Worm (Caenorhabditis elegans): ENCODE measurements around the gene ztf-17.

ztf-17 gene

ce11 chrII:7845571-7846236 is 24.3 kb downstream of the ztf-17 start, which contains the start of gene T09A5.4:
TSS of gene T09A5.4 (plus strand) at chrII:7846186.
- TF ChIP-seq hmg-11 (tag; optimal IDR thresholded peaks at IDR 0.05) = no peak
- peak; percentile 30 for TF ChIP-seq nfya-1 (tag; optimal IDR thresholded peaks at IDR 0.05; ENCODE audit: insufficient read depth)
- TF ChIP-seq pha-4 (tag; optimal IDR thresholded peaks at IDR 0.05) = peak; percentile 35
- TF ChIP-seq nhr-23 (tag; optimal IDR thresholded peaks at IDR 0.05) = no peak

DNA sequence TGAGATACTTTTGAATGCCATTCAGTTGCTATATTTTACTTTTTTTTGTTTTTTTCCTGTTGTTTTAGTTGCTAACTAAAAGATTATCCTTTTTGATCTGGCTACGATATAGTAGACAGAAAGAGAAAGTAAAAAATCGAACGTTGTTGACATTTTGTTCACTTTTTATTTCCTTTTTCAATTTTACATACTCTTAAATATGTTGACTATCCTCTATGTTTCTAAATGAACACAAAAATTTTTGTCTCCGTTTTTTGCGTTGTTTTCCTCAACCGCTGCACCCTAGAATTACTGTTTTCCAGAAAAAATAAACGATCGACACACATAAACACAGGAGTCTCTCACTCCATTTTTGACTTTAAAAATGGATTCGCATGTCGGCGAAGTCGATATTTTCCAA is 27.9 kb downstream of the ztf-17 start, which contains the start of gene klp-3:
TSS of gene klp-3 (plus strand) at position 301 of the 400 bp plus-strand sequence.
- TF ChIP-seq pqm-1 (tag; optimal IDR thresholded peaks at IDR 0.05) = no peak
- TF ChIP-seq fkh-10 (GFP tag; optimal IDR thresholded peaks at IDR 0.05) = no peak
- TF ChIP-seq ztf-11 (tag; optimal IDR thresholded peaks at IDR 0.05) = no peak
- TF ChIP-seq mml-1 (tag; optimal IDR thresholded peaks at IDR 0.05) = no peak
- no peak for TF ChIP-seq nhr-23 (tag; optimal IDR thresholded peaks at IDR 0.05)
- TF ChIP-seq snpc-4 (tag; optimal IDR thresholded peaks at IDR 0.05) = no peak
- TF ChIP-seq ZK546.5 (tag; optimal IDR thresholded peaks at IDR 0.05) = no peak
- TF ChIP-seq nfya-1 (tag; optimal IDR thresholded peaks at IDR 0.05; ENCODE audit: insufficient read depth) = no peak

DNA sequence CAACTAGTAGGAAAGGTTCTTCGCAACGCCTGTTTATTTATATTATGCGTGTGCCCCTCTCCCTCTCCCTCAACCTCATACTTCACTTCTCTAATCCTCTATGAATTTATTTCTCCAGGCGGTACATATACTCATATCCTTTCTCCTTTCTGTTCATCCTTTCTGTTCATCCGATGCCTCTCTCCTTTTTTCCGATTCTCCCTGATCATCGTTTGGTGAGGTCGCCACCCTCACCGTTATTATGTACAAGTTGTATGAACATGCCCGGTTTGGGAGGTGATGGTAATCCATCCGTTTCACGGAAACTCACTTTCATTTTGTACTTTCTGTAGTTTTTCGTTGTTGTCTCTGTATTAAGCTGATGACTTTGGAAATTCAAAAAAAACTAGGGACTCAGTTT is 30.3 kb downstream of the ztf-17 start:
- no peak for TF ChIP-seq unc-39 (tag; optimal IDR thresholded peaks at IDR 0.05)
- TF ChIP-seq nhr-77 (tag; optimal IDR thresholded peaks at IDR 0.05) = no peak
- TF ChIP-seq snpc-4 (tag; optimal IDR thresholded peaks at IDR 0.05) = no peak
- no peak for TF ChIP-seq elt-1 (tag; optimal IDR thresholded peaks at IDR 0.05)
- peak; percentile 1 for TF ChIP-seq nfya-1 (tag; optimal IDR thresholded peaks at IDR 0.05; ENCODE audit: insufficient read depth)
- peak; percentile 25 for TF ChIP-seq nhr-23 (tag; optimal IDR thresholded peaks at IDR 0.05)
- TF ChIP-seq aly-2 (tag; optimal IDR thresholded peaks at IDR 0.05) = no peak
- no peak for TF ChIP-seq nhr-43 (tag; optimal IDR thresholded peaks at IDR 0.05; ENCODE audit: poor library complexity, severe bottlenecking)

DNA sequence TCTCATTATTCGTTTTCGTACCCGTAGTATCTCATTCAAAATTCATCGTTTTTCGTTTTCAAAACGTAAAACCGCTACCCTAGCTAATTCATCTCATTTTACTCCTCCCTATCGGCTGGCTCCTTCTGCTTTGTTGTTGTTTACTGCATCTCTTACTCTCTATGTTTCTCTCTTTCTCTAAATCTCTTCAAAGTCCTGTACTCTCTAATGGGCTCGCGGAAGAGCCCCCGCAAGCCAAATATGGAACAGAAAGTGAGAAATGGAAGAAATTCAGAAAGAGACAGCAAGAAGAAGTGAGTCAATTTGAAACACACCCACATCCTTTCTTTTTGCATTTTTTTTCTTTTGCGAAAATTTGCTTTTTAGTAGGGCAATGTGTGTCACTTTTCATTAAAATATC is 31.3 kb downstream of the ztf-17 start:
- TF ChIP-seq pha-4 (tag; optimal IDR thresholded peaks at IDR 0.05) (peak; percentile 1), fkh-2 (tag; optimal IDR thresholded peaks at IDR 0.05) (peak; percentile 51), daf-12 (tag; optimal IDR thresholded peaks at IDR 0.05) (no peak), lin-39 (tag; optimal IDR thresholded peaks at IDR 0.05) (peak; percentile 91), ztf-11 (tag; optimal IDR thresholded peaks at IDR 0.05) (no peak), sea-2 (GFP tag; optimal IDR thresholded peaks at IDR 0.05) (peak; percentile 5), aly-2 (tag; optimal IDR thresholded peaks at IDR 0.05) (no peak), nhr-43 (tag; optimal IDR thresholded peaks at IDR 0.05; ENCODE audit: poor library complexity, severe bottlenecking) (no peak), nhr-25 (tag; optimal IDR thresholded peaks at IDR 0.05) (no peak), hmg-11 (tag; optimal IDR thresholded peaks at IDR 0.05) (no peak), egl-27 (tag; optimal IDR thresholded peaks at IDR 0.05) (no peak), unc-62 (GFP tag; optimal IDR thresholded peaks at IDR 0.05) (no peak), nfya-1 (tag; optimal IDR thresholded peaks at IDR 0.05; ENCODE audit: insufficient read depth) (peak; percentile 46)

DNA sequence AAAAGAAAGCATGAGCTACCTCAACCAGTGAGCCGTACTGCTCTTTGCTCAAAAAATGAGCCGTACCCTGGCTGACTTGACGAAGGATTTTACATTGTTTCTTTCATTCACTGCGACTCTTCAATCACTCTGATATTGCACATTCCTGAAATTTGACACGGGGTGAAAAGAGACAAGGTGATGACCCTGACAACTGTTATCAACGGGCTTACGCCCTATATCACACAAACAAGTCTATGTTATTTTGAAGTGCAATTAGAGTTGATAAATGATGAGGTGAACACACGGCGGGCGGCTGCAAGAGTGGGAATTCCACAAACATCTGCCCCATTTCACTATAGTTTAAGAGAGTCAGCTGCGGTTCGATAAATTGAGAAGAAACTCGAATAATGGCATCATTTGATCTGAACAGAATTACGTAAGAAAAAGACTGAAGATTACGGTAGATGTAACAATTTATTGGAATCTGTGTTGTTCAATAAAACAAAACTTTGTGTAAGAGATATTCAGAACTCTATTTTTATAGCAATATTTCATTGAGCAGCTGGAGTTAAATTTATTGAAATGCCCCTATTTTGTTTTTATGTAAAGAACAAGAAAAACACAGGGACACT is 33.2 kb downstream of the ztf-17 start:
- TF ChIP-seq nhr-23 (tag; optimal IDR thresholded peaks at IDR 0.05) (no peak), lin-39 (tag; optimal IDR thresholded peaks at IDR 0.05) (peak; percentile 59), unc-62 (GFP tag; optimal IDR thresholded peaks at IDR 0.05) (peak; percentile 47), nfya-1 (tag; optimal IDR thresholded peaks at IDR 0.05; ENCODE audit: insufficient read depth) (peak; percentile 12), nhr-11 (tag; optimal IDR thresholded peaks at IDR 0.05) (peak; percentile 37), egl-5 (tag; optimal IDR thresholded peaks at IDR 0.05) (peak; percentile 80)

DNA sequence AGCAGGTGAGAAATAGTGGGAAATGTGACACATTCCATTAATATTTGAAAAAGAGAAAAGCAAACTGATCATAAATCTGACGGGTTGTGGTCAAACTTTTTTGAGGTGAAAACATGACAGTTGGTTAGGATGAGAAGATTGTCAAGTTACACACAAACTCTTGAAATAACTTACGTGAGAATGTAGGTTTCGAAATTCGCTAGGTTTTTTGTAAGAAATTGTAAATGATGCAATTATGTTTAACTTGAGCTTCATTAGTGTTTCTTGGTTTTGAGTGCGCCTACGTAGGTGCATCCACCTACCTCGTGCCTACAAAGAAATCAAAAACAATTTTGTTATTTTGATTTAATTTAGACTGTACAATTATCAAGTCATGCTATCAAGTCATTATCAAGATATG is 34.6 kb downstream of the ztf-17 start, which contains the start of gene cex-2:
TSS of gene cex-2 (minus strand) at position 101 of the 400 bp plus-strand sequence.
- TF ChIP-seq pha-4 (tag; optimal IDR thresholded peaks at IDR 0.05) (peak; percentile 28), nfya-1 (tag; optimal IDR thresholded peaks at IDR 0.05; ENCODE audit: insufficient read depth) (no peak)

DNA sequence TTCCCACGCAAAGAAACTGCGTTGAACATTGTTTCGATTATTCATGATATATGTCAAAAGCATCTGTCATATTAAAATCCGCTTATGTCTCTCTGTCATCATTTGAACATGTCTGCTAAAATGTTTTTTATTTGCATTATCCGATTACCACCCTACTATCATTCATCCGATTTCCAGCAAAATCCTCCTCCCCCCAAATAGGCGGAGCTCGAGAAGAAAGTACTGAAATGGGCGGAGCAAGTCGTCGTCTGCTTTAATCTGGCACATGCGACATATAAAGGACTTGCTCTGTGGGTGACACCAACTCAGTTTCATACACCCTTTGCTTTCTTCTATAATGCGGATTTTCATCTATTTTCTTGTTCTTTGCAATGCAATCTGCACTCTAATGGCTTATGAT is 37.9 kb downstream of the ztf-17 start, which contains the start of gene T09A5.14:
TSS of gene T09A5.14 (plus strand) at position 301 of the 400 bp plus-strand sequence.
- no peak for TF ChIP-seq aly-2 (tag; optimal IDR thresholded peaks at IDR 0.05)
- no peak for TF ChIP-seq ceh-82 (tag; optimal IDR thresholded peaks at IDR 0.05)
- TF ChIP-seq nhr-11 (tag; optimal IDR thresholded peaks at IDR 0.05) = no peak
- no peak for TF ChIP-seq nfya-1 (tag; optimal IDR thresholded peaks at IDR 0.05; ENCODE audit: insufficient read depth)
- no peak for TF ChIP-seq ceh-16 (tag; optimal IDR thresholded peaks at IDR 0.05)
- TF ChIP-seq nhr-25 (tag; optimal IDR thresholded peaks at IDR 0.05) = no peak
- no peak for TF ChIP-seq jun-1 (tag; optimal IDR thresholded peaks at IDR 0.05)
- TF ChIP-seq lin-15B (tag; optimal IDR thresholded peaks at IDR 0.05) = no peak
- TF ChIP-seq zag-1 (tag; optimal IDR thresholded peaks at IDR 0.05) = no peak
- no peak for TF ChIP-seq nhr-67 (tag; optimal IDR thresholded peaks at IDR 0.05)
- TF ChIP-seq nhr-12 (tag; optimal IDR thresholded peaks at IDR 0.05) = no peak
- no peak for TF ChIP-seq egl-27 (tag; optimal IDR thresholded peaks at IDR 0.05)
- TF ChIP-seq nhr-77 (tag; optimal IDR thresholded peaks at IDR 0.05) = no peak
- TF ChIP-seq lsy-12 (tag; optimal IDR thresholded peaks at IDR 0.05) = no peak
- TF ChIP-seq nhr-237 (tag; optimal IDR thresholded peaks at IDR 0.05) = no peak
- no peak for TF ChIP-seq egl-5 (tag; optimal IDR thresholded peaks at IDR 0.05)
- TF ChIP-seq ztf-4 (tag; optimal IDR thresholded peaks at IDR 0.05) = no peak
- TF ChIP-seq nhr-28 (tag; optimal IDR thresholded peaks at IDR 0.05) = no peak
- no peak for TF ChIP-seq fos-1 (tag; optimal IDR thresholded peaks at IDR 0.05)

Data from whole organism, L3 larva.